Worm (Caenorhabditis elegans) whole organism, early embryonic: ENCODE measurements around the gene dpff-1.

Experiments used
- F13C5.2 ChIP-seq: sonication (generic microtip); optimal IDR thresholded peaks from 2 replicates; lab custom pipeline; 2017; ENCODE audit warnings: mild to moderate bottlenecking, missing genetic modification characterization, inconsistent platforms, missing compliant biosample characterization
- ama-1 ChIP-seq: fragments of 150-350 bp; optimal IDR thresholded peaks from 2 replicates; lab custom pipeline; 2014
- ceh-13 ChIP-seq: fragments of 200-800 bp; sonication (Bioruptor generic); optimal IDR thresholded peaks from 2 replicates; lab custom pipeline; 2018; ENCODE audit warnings: mild to moderate bottlenecking, missing genetic modification characterization, missing compliant biosample characterization
- ceh-36 ChIP-seq: sonication (generic microtip); optimal IDR thresholded peaks from 2 replicates; lab custom pipeline; 2016; ENCODE audit warnings: missing genetic modification characterization, inconsistent platforms, missing compliant biosample characterization
- ets-7 ChIP-seq: sonication (generic microtip); optimal IDR thresholded peaks from 2 replicates; lab custom pipeline; 2016; ENCODE audit warnings: missing genotype, missing genetic modification characterization, missing compliant biosample characterization
- hmbx-1 ChIP-seq: sonication (generic microtip); optimal IDR thresholded peaks from 2 replicates; lab custom pipeline; 2016; ENCODE audit warnings: mild to moderate bottlenecking, missing genetic modification characterization, missing compliant biosample characterization
- hmg-4 ChIP-seq: fragments of 200-800 bp; sonication (Bioruptor generic); optimal IDR thresholded peaks from 2 replicates; lab custom pipeline; 2018; ENCODE audit warnings: mild to moderate bottlenecking, missing genetic modification characterization, missing compliant biosample characterization
- hnd-1 ChIP-seq: sonication (generic microtip); optimal IDR thresholded peaks from 2 replicates; lab custom pipeline; 2016; ENCODE audit warnings: missing genetic modification characterization, missing compliant biosample characterization
- pes-1 ChIP-seq: fragments of 200-800 bp; sonication (Bioruptor generic); IDR thresholded peaks from 2 replicates; pipeline ENCODE4 v1.3.6; 2022; ENCODE audit warnings: missing genetic modification reagents, missing genetic modification characterization, missing compliant biosample characterization
- scrt-1 ChIP-seq: fragments of 200-800 bp; sonication (Bioruptor generic); IDR thresholded peaks from 2 replicates; pipeline ENCODE4 v1.3.6; 2022; ENCODE audit warnings: missing genetic modification characterization, missing compliant biosample characterization
- sea-1 ChIP-seq: fragments of 200-800 bp; sonication (Bioruptor generic); conservative IDR thresholded peaks from 2 replicates; pipeline ENCODE4 v1.3.6; 2022; ENCODE audit warnings: missing genetic modification characterization, missing compliant biosample characterization
- tbx-11 ChIP-seq: fragments of 200-800 bp; sonication (Bioruptor generic); IDR thresholded peaks from 2 replicates; pipeline ENCODE4 v1.3.6; 2022; ENCODE audit warnings: missing genetic modification characterization, missing compliant biosample characterization
- tra-4 ChIP-seq: sonication (generic microtip); optimal IDR thresholded peaks from 2 replicates; lab custom pipeline; 2017; ENCODE audit warnings: missing genetic modification characterization, missing compliant biosample characterization

DNA sequence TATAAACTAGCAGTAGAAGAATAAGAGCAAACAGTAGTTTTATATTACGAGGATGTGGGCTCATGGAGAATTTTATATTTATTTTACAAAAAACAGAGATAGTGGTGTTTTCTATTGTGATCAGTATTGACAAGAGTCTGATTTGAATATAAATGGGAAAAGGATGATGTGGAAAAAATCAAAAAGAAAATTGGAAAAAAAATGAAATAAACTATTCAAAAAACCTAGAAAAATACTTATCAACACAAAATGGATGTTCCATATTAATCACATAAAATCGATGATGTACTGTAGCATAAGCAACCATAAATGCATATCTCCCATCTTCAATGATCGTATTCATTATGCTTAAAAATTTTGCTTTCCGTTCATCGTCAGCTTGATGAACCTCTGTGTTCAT, 19.3 kb downstream of the dpff-1 start, which contains the start of gene C28H8.7:
- TF ChIP-seq ama-1 (lab: Kevin White, UChicago) (no peak), F13C5.2 (tag; lab: Kevin White, UChicago) (no peak), hnd-1 (no peak), ceh-36 (tag; lab: Kevin White, UChicago) (no peak), sea-1 (GFP tag; lab: Robert Waterston, UW) (no peak), pes-1 (GFP tag; lab: Robert Waterston, UW) (no peak), hmg-4 (GFP tag; lab: Kevin White, UChicago) (no peak), hmbx-1 (tag; lab: Kevin White, UChicago) (no peak), tbx-11 (GFP tag; lab: Robert Waterston, UW) (no peak), ets-7 (tag; lab: Kevin White, UChicago) (no peak), ceh-13 (GFP tag; lab: Kevin White, UChicago) (no peak), tra-4 (tag; lab: Kevin White, UChicago) (no peak), scrt-1 (GFP tag; lab: Robert Waterston, UW) (no peak)
